Worm (Caenorhabditis elegans) whole organism, L2 larva: ENCODE data around the gene C54D10.4.

Experiments used
- C34F6.9 ChIP-seq: fragments of 150-350 bp; optimal IDR thresholded peaks from 2 replicates; lab custom pipeline; 2014; ENCODE audit warnings: missing biosample characterization, missing genetic modification characterization
- Y55F3AM.14 ChIP-seq: fragments of 200-800 bp; sonication (Bioruptor generic); optimal IDR thresholded peaks from 2 replicates; lab custom pipeline; 2018; ENCODE audit warnings: mild to moderate bottlenecking, missing genetic modification characterization, missing compliant biosample characterization
- ZK546.5 ChIP-seq: sonication (generic microtip); optimal IDR thresholded peaks from 2 replicates; lab custom pipeline; 2017; ENCODE audit warnings: missing biosample characterization, missing genetic modification characterization
- alr-1 ChIP-seq: fragments of 150-350 bp; optimal IDR thresholded peaks from 2 replicates; lab custom pipeline; 2014; ENCODE audit warnings: missing biosample characterization, missing genetic modification characterization
- aly-2 ChIP-seq: fragments of 150-350 bp; optimal IDR thresholded peaks from 2 replicates; lab custom pipeline; 2014; ENCODE audit warnings: missing biosample characterization, missing genetic modification characterization
- ama-1 ChIP-seq: fragments of 150-350 bp; optimal IDR thresholded peaks from 2 replicates; lab custom pipeline; 2018; ENCODE audit warnings: inconsistent platforms
- blmp-1 ChIP-seq: sonication (generic microtip); optimal IDR thresholded peaks from 2 replicates; lab custom pipeline; 2017; ENCODE audit warnings: missing genetic modification characterization, mild to moderate bottlenecking, missing compliant biosample characterization, antibody characterized with exemption, moderate library complexity; ENCODE audit not compliant: insufficient read depth
- crh-2 ChIP-seq: sonication (generic microtip); optimal IDR thresholded peaks from 2 replicates; lab custom pipeline; 2017; ENCODE audit warnings: missing biosample characterization, missing genetic modification characterization
- dmd-4 ChIP-seq: sonication (generic microtip); optimal IDR thresholded peaks from 2 replicates; lab custom pipeline; 2017; ENCODE audit warnings: missing biosample characterization, missing genetic modification characterization
- egl-27 ChIP-seq: sonication (generic microtip); optimal IDR thresholded peaks from 3 replicates; lab custom pipeline; 2017; ENCODE audit warnings: missing biosample characterization, missing genetic modification reagents, missing genetic modification characterization
- elt-1 ChIP-seq: fragments of 150-350 bp; optimal IDR thresholded peaks from 2 replicates; lab custom pipeline; 2014; ENCODE audit warnings: missing biosample characterization, missing genetic modification characterization
- elt-3 ChIP-seq: sonication (generic microtip); optimal IDR thresholded peaks from 2 replicates; lab custom pipeline; 2017; ENCODE audit warnings: missing biosample characterization, missing genetic modification characterization
- fos-1 ChIP-seq: fragments of 150-350 bp; optimal IDR thresholded peaks from 2 replicates; lab custom pipeline; 2014; ENCODE audit warnings: missing biosample characterization, missing genetic modification characterization
- gmeb-1 ChIP-seq: fragments of 150-350 bp; optimal IDR thresholded peaks from 2 replicates; lab custom pipeline; 2014; ENCODE audit warnings: missing biosample characterization, missing genetic modification characterization
- lin-39 ChIP-seq: fragments of 150-350 bp; optimal IDR thresholded peaks from 2 replicates; lab custom pipeline; 2014; ENCODE audit warnings: missing biosample characterization, missing genetic modification reagents, missing genetic modification characterization
- lsy-2 ChIP-seq, 2 experiments: fragments of 150-350 bp in 1 of 2; sonication (generic microtip) in 1 of 2; optimal IDR thresholded peaks; 2 replicates each; lab custom pipeline; 2014 to 2017; ENCODE audit warnings: missing biosample characterization in 2 of 2, missing genetic modification characterization in 2 of 2
- mab-5 ChIP-seq: fragments of 150-350 bp; optimal IDR thresholded peaks from 2 replicates; lab custom pipeline; 2014; ENCODE audit warnings: missing biosample characterization, missing genetic modification characterization
- mdl-1 ChIP-seq, 2 experiments: fragments of 150-350 bp in 1 of 2; sonication (generic microtip) in 1 of 2; optimal IDR thresholded peaks; 2 replicates each; lab custom pipeline; 2017; ENCODE audit warnings: missing biosample characterization in 2 of 2, missing genetic modification characterization in 2 of 2
- nhr-11 ChIP-seq: fragments of 150-350 bp; optimal IDR thresholded peaks from 2 replicates; lab custom pipeline; 2014; ENCODE audit warnings: missing biosample characterization, missing genetic modification characterization
- nhr-129 ChIP-seq: fragments of 150-350 bp; optimal IDR thresholded peaks from 2 replicates; lab custom pipeline; 2014; ENCODE audit warnings: missing biosample characterization, missing genetic modification characterization
- nhr-21 ChIP-seq: fragments of 150-350 bp; optimal IDR thresholded peaks from 2 replicates; lab custom pipeline; 2014; ENCODE audit warnings: missing biosample characterization, missing genetic modification characterization
- nhr-237 ChIP-seq: fragments of 150-350 bp; optimal IDR thresholded peaks from 2 replicates; lab custom pipeline; 2014; ENCODE audit warnings: missing biosample characterization, missing genetic modification characterization
- nhr-77 ChIP-seq: fragments of 150-350 bp; optimal IDR thresholded peaks from 2 replicates; lab custom pipeline; 2014; ENCODE audit warnings: missing biosample characterization, missing genetic modification characterization
- peb-1 ChIP-seq: fragments of 150-350 bp; optimal IDR thresholded peaks from 2 replicates; lab custom pipeline; 2014; ENCODE audit warnings: missing biosample characterization, missing genetic modification characterization
- skn-1 ChIP-seq: sonication (generic microtip); optimal IDR thresholded peaks from 2 replicates; lab custom pipeline; 2017; ENCODE audit warnings: missing biosample characterization, missing genetic modification characterization
- sma-3 ChIP-seq: sonication (generic microtip); optimal IDR thresholded peaks from 2 replicates; lab custom pipeline; 2016; ENCODE audit warnings: missing genetic modification reagents, missing genetic modification characterization, missing compliant biosample characterization
- sma-9 ChIP-seq, 2 experiments: fragments of 150-350 bp in 1 of 2; sonication (generic microtip) in 1 of 2; optimal IDR thresholded peaks; 2 replicates each; lab custom pipeline; 2014 to 2016; ENCODE audit warnings: missing genetic modification characterization in 2 of 2, mild to moderate bottlenecking in 1 of 2, missing biosample characterization in 1 of 2, missing compliant biosample characterization in 1 of 2, missing genetic modification reagents in 1 of 2, moderate library complexity in 1 of 2
- snpc-4 ChIP-seq: fragments of 150-350 bp; optimal IDR thresholded peaks from 2 replicates; lab custom pipeline; 2014; ENCODE audit warnings: missing biosample characterization, missing genetic modification characterization
- zag-1 ChIP-seq: fragments of 150-350 bp; optimal IDR thresholded peaks from 2 replicates; lab custom pipeline; 2014; ENCODE audit warnings: missing biosample characterization, missing genetic modification characterization
- ztf-1 ChIP-seq: fragments of 200-800 bp; sonication (Bioruptor generic); conservative IDR thresholded peaks from 2 replicates; pipeline ENCODE4 v1.3.6; 2022; ENCODE audit warnings: missing genetic modification characterization, missing compliant biosample characterization
- ztf-11 ChIP-seq: sonication (generic microtip); optimal IDR thresholded peaks from 2 replicates; lab custom pipeline; 2017; ENCODE audit warnings: missing biosample characterization, missing genetic modification characterization
- ztf-4 ChIP-seq: fragments of 150-350 bp; optimal IDR thresholded peaks from 2 replicates; lab custom pipeline; 2014; ENCODE audit warnings: missing biosample characterization, missing genetic modification characterization

The C54D10.4 gene

ce11 chrV:12421360-12421759 is 617 bp upstream of the C54D10.4 start:
- TF ChIP-seq zag-1 (tag; lab: Kevin White, UChicago) (no peak), alr-1 (no peak), ztf-4 (tag; lab: Kevin White, UChicago) (no peak), aly-2 (tag; lab: Kevin White, UChicago) (no peak), mab-5 (tag; lab: Kevin White, UChicago) (no peak), dmd-4 (tag; lab: Kevin White, UChicago) (no peak), nhr-129 (no peak), snpc-4 (tag; lab: Kevin White, UChicago) (no peak), Y55F3AM.14 (GFP tag; lab: Kevin White, UChicago) (no peak), ZK546.5 (no peak), nhr-21 (tag; lab: Kevin White, UChicago) (no peak), egl-27 (no peak), elt-3 (no peak), fos-1 (tag; lab: Kevin White, UChicago) (no peak), gmeb-1 (tag; lab: Kevin White, UChicago) (no peak)
- TF ChIP-seq, all 48 proteins: peak for 0

- TF ChIP-seq skn-1 (tag; lab: Kevin White, UChicago) (no peak), ztf-11 (tag; lab: Kevin White, UChicago) (no peak), Y55F3AM.14 (GFP tag; lab: Kevin White, UChicago) (no peak), peb-1 (tag; lab: Kevin White, UChicago) (no peak), nhr-11 (tag; lab: Kevin White, UChicago) (no peak), aly-2 (tag; lab: Kevin White, UChicago) (no peak), fos-1 (tag; lab: Kevin White, UChicago) (no peak), lin-39 (tag; lab: Kevin White, UChicago) (no peak), mdl-1 (tag; optimal IDR thresholded peaks at IDR 0.05; lab: Kevin White, UChicago) (no peak), alr-1 (no peak), ZK546.5 (no peak), ztf-4 (tag; lab: Kevin White, UChicago) (no peak), elt-1 (tag; lab: Kevin White, UChicago) (no peak), crh-2 (tag; lab: Kevin White, UChicago) (no peak)
These were observed 2.5 kb downstream of the C54D10.4 start, which contains the start of gene C54D10.3 for ce11 chrV:12418292-12418691. C54D10.3 (plus strand) TSS chrV:12418592.

ce11 chrV:12417277-12417676 is 3.5 kb downstream of the C54D10.4 start, which contains the start of gene cdr-3:
cdr-3 (minus strand) TSS chrV:12417377.
- no peak for TF ChIP-seq nhr-237 (tag; lab: Kevin White, UChicago)
- TF ChIP-seq ama-1 (lab: Kevin White, UChicago), result no peak
- no peak for TF ChIP-seq elt-3
- TF ChIP-seq ztf-4 (tag; lab: Kevin White, UChicago), result no peak
- no peak for TF ChIP-seq sma-3 (GFP tag; lab: Kevin White, UChicago)
- TF ChIP-seq nhr-21 (tag; lab: Kevin White, UChicago), result no peak
- TF ChIP-seq dmd-4 (tag; lab: Kevin White, UChicago), result no peak
- TF ChIP-seq C34F6.9, result no peak
- TF ChIP-seq ztf-1 (GFP tag; lab: Robert Waterston, UW), result no peak
- TF ChIP-seq blmp-1, result no peak

- peak; percentile 81 for TF ChIP-seq fos-1 (tag; lab: Kevin White, UChicago)
- TF ChIP-seq ztf-4 (tag; lab: Kevin White, UChicago), result no peak
- no peak for TF ChIP-seq nhr-77 (tag; lab: Kevin White, UChicago)
- TF ChIP-seq sma-9 (GFP tag; optimal IDR thresholded peaks at IDR 0.05; lab: Kevin White, UChicago), result peak; percentile 63
- no peak for TF ChIP-seq sma-9 (tag; optimal IDR thresholded peaks at IDR 0.05; lab: Kevin White, UChicago)
These were observed 5.1 kb downstream of the C54D10.4 start, which contains the start of gene cdr-2 for ce11 chrV:12415656-12416055. cdr-2 (minus strand) TSS chrV:12415709.

ce11 chrV:12414362-12414761 is 6.4 kb downstream of the C54D10.4 start:
- no peak for TF ChIP-seq ztf-4 (tag; lab: Kevin White, UChicago)
- no peak for TF ChIP-seq lsy-2 (tag; optimal IDR thresholded peaks at IDR 0.05; lab: Kevin White, UChicago)
- TF ChIP-seq skn-1 (tag; lab: Kevin White, UChicago), result peak; percentile 81
- TF ChIP-seq nhr-237 (tag; lab: Kevin White, UChicago), result no peak
- TF ChIP-seq Y55F3AM.14 (GFP tag; lab: Kevin White, UChicago), result no peak
- peak; percentile 59 for TF ChIP-seq fos-1 (tag; lab: Kevin White, UChicago)
